Worm (Caenorhabditis elegans): ENCODE data around the gene C33E10.10.
"Not testable (repeated sequence)": the region's sequence is repeated elsewhere in the genome, so short reads cannot be mapped to it uniquely, and the experiment has no call there.

The C33E10.10 gene

DNA sequence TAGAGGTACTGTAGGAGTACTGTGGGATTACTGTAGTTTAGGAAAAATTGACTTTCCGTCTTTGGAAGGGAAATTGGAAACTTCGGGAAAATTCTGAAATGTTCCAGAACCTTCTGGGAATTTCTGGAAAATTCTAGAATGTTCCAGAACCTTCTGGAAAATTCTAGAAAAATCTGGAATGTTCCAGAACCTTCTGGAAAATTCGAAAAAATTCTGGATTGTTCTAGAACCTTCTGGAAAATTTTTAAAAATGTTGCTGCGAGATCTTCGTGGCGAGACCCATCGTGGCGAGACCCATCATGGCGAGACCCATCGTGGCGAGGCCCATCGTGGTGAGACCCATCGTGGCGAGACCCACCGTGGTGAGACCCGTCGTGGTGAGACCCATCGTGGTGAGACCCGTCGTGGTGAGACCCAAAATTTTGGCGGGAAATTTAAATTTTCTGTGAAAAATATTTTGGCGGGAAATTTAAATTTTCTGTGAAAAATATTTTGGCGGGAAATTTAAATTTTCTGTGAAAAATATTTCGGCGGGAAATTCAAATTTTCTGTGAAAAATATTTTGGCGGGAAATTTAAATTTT lies 9.0 kb upstream of the C33E10.10 start, which contains the start of gene C53C11.4:
Gene C53C11.4, plus strand, starts transcription at position 179 of the 583 bp plus-strand sequence.
- TF ChIP-seq dpl-1 (GFP tag; optimal IDR thresholded peaks at IDR 0.05); efl-1 (optimal IDR thresholded peaks at IDR 0.05); efl-1 (GFP tag; optimal IDR thresholded peaks at IDR 0.05 in 1 of 2); Y116A8C.19 (tag; optimal IDR thresholded peaks at IDR 0.05; ENCODE audit: borderline replicate concordance): not testable (repeated sequence)

DNA sequence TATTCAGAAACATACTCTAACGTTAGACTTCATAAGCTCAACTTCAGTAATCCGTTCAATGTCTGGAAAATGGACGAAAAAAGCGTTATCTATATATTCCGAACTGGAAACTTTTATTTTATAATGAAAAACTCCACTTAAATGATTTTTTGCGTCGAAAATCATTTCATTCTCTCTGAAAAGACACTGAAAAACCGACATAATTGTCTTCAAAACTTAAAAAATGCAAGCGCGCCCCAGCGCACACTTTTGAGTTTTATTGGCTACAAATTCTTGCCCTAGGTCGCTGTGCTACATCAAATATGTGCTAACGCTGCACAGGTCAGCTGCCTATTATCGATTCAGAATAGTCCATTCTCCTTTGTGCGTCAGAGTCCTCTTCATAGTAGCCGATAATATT lies 3.1 kb upstream of the C33E10.10 start, which contains the start of gene C33E10.1:
Gene C33E10.1, plus strand, starts transcription at position 301 of the 400 bp plus-strand sequence.
- not testable (repeated sequence) for TF ChIP-seq unc-130 (tag; optimal IDR thresholded peaks at IDR 0.05); zag-1 (tag; optimal IDR thresholded peaks at IDR 0.05); nhr-19 (GFP tag; conservative IDR thresholded peaks at IDR 0.05)

DNA sequence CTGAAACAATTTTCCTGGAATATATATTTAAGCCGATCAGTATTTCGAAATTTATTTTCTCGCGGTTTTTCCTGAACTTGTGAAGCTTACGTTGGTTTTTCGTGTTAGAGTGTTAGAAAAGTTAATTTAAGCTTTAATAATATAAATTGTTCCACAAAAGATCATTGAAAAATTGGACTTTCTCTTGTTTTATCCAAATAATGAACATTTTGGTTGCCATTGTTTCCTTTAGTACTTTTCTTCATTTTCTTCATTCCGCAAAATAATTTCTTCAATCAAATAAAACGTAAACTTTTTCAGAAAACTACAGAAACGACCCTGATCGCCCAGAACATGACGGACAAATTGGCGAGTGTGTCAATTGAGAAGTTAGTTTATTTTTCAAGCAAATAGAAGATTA lies 619 bp upstream of the C33E10.10 start, which contains the start of gene fbxa-120:
Gene fbxa-120, plus strand, starts transcription at position 301 of the 400 bp plus-strand sequence.
- no peak for TF ChIP-seq mab-9 (GFP tag; IDR thresholded peaks at IDR 0.05)
- no peak for TF ChIP-seq aly-2 (tag; optimal IDR thresholded peaks at IDR 0.05)
- TF ChIP-seq rnt-1 (tag; optimal IDR thresholded peaks at IDR 0.05): no peak
- TF ChIP-seq blmp-1 (tag; optimal IDR thresholded peaks at IDR 0.05): no peak
- TF ChIP-seq ama-1 (optimal IDR thresholded peaks at IDR 0.05): no peak
- no peak for TF ChIP-seq efl-1 (optimal IDR thresholded peaks at IDR 0.05)
- no peak for TF ChIP-seq efl-1 (GFP tag; optimal IDR thresholded peaks at IDR 0.05 in 1 of 2)
- TF ChIP-seq snu-23 (GFP tag; optimal IDR thresholded peaks at IDR 0.05): no peak
- TF ChIP-seq unc-62 (GFP tag; optimal IDR thresholded peaks at IDR 0.05): no peak
- TF ChIP-seq ceh-82 (tag; optimal IDR thresholded peaks at IDR 0.05): no peak
- TF ChIP-seq nhr-20 (tag; optimal IDR thresholded peaks at IDR 0.05): no peak
- no peak for TF ChIP-seq pax-3 (tag; optimal IDR thresholded peaks at IDR 0.05)
- no peak for TF ChIP-seq dpl-1 (GFP tag; optimal IDR thresholded peaks at IDR 0.05)
- no peak for TF ChIP-seq mep-1 (tag; optimal IDR thresholded peaks at IDR 0.05)
- TF ChIP-seq nhr-19 (GFP tag; conservative IDR thresholded peaks at IDR 0.05): no peak
- no peak for TF ChIP-seq nhr-84 (tag; optimal IDR thresholded peaks at IDR 0.05)

DNA sequence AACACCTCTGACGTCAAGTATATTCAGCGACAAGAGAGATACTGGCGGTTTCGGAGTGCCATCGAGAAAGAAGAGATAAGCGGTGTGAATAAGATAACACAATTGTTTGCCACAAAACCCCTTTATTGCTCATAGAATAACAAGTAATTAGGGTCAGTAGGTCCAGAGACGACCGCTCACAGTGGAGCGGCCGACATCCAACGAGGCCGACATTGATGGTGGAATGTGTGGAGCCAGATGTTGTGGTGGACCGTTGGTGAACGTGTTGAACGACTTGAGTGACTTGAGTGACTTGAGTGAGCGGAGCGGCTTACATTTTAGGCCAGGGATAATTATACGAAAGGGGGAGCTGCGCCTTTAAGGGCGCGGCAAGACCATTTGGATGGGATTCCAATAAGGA lies 1.1 kb downstream of the C33E10.10 start:
- no peak for TF ChIP-seq vab-15 (tag; optimal IDR thresholded peaks at IDR 0.05)
- TF ChIP-seq nhr-20 (tag; optimal IDR thresholded peaks at IDR 0.05): no peak
- no peak for TF ChIP-seq nhr-90 (tag; optimal IDR thresholded peaks at IDR 0.05; ENCODE audit: poor library complexity)
- TF ChIP-seq fkh-4 (tag; optimal IDR thresholded peaks at IDR 0.05; ENCODE audit: borderline replicate concordance): no peak
- TF ChIP-seq snpc-4 (tag; optimal IDR thresholded peaks at IDR 0.05): peak; percentile 91
- TF ChIP-seq irx-1 (tag; optimal IDR thresholded peaks at IDR 0.05): no peak

DNA sequence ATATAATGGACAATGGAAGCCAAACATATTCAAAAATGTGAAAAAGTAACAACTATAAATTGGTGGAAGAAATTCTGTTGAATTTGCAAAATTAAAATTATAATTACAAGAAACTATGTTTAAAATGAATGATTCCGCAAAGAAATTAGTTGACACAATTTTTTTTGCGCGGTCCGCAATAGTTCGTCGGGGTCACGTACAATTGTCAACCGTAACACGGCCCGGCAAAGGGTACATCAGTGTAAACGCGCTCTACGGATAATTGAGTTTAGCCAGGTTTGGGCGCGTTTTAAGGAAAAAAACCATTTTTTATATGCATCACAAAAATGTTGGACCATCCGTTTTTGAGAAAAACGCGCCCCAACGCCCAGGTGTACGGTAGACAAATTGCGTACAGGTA lies 4.4 kb downstream of the C33E10.10 start:
- no peak for TF ChIP-seq ces-1 (GFP tag; optimal IDR thresholded peaks at IDR 0.05)
- TF ChIP-seq grh-1 (GFP tag; IDR thresholded peaks at IDR 0.05): no peak
- no peak for TF ChIP-seq ceh-88 (GFP tag; IDR thresholded peaks at IDR 0.05)
- no peak for TF ChIP-seq aly-2 (tag; optimal IDR thresholded peaks at IDR 0.05)
- TF ChIP-seq skn-1 (tag; optimal IDR thresholded peaks at IDR 0.05): no peak
- no peak for TF ChIP-seq nhr-20 (tag; optimal IDR thresholded peaks at IDR 0.05)
- no peak for TF ChIP-seq ztf-11 (tag; optimal IDR thresholded peaks at IDR 0.05)
- TF ChIP-seq ceh-82 (tag; optimal IDR thresholded peaks at IDR 0.05): no peak
- TF ChIP-seq pqm-1 (tag; optimal IDR thresholded peaks at IDR 0.05): no peak
- TF ChIP-seq lin-39 (tag; optimal IDR thresholded peaks at IDR 0.05): no peak
- no peak for TF ChIP-seq lin-14 (GFP tag; optimal IDR thresholded peaks at IDR 0.05)
- no peak for TF ChIP-seq mep-1 (tag; optimal IDR thresholded peaks at IDR 0.05)
- no peak for TF ChIP-seq sptf-1 (tag; optimal IDR thresholded peaks at IDR 0.05)
- TF ChIP-seq lin-35 (GFP tag; optimal IDR thresholded peaks at IDR 0.05): peak in 1 of 2 experiments; percentile 5
- no peak for TF ChIP-seq hpl-2 (GFP tag; optimal IDR thresholded peaks at IDR 0.05)
- TF ChIP-seq fkh-8 (tag; optimal IDR thresholded peaks at IDR 0.05): no peak
- no peak for TF ChIP-seq unc-62 (GFP tag; optimal IDR thresholded peaks at IDR 0.05)
- TF ChIP-seq xbp-1 (tag; optimal IDR thresholded peaks at IDR 0.05): no peak
- peak; percentile 9 for TF ChIP-seq F16B12.6 (tag; optimal IDR thresholded peaks at IDR 0.05)
- TF ChIP-seq swsn-7 (tag; optimal IDR thresholded peaks at IDR 0.05): no peak
- peak; percentile 0 for TF ChIP-seq nhr-85 (tag)
- TF ChIP-seq nhr-84 (tag; optimal IDR thresholded peaks at IDR 0.05): no peak
- no peak for TF ChIP-seq efl-1 (optimal IDR thresholded peaks at IDR 0.05)
- no peak for TF ChIP-seq efl-1 (GFP tag; optimal IDR thresholded peaks at IDR 0.05 in 1 of 2)
- TF ChIP-seq nhr-47 (tag; optimal IDR thresholded peaks at IDR 0.05): no peak
- TF ChIP-seq pax-3 (tag; optimal IDR thresholded peaks at IDR 0.05): no peak
- TF ChIP-seq sox-4 (tag; optimal IDR thresholded peaks at IDR 0.05): no peak
- no peak for TF ChIP-seq ets-5 (GFP tag; IDR thresholded peaks at IDR 0.05)
- no peak for TF ChIP-seq fos-1 (tag; optimal IDR thresholded peaks at IDR 0.05)
